Worm (Caenorhabditis elegans): ENCODE data around the gene F23D12.4.

- TF ChIP-seq nhr-20 (tag; optimal IDR thresholded peaks at IDR 0.05) (no peak), tbx-2 (tag; optimal IDR thresholded peaks at IDR 0.05) (no peak), nhr-12 (tag; optimal IDR thresholded peaks at IDR 0.05) (no peak), ceh-82 (tag; optimal IDR thresholded peaks at IDR 0.05) (no peak), ama-1 (optimal IDR thresholded peaks at IDR 0.05) (no peak), fos-1 (tag; optimal IDR thresholded peaks at IDR 0.05) (no peak), nhr-76 (tag; optimal IDR thresholded peaks at IDR 0.05) (no peak), zag-1 (tag; optimal IDR thresholded peaks at IDR 0.05) (no peak), unc-62 (GFP tag; optimal IDR thresholded peaks at IDR 0.05) (no peak)
Observed at ce11 chrX:14430436-14430835, 14.4 kb upstream of the F23D12.4 start.
